Worm (Caenorhabditis elegans): ENCODE results near the gene ipla-7.

Gene ipla-7

DNA sequence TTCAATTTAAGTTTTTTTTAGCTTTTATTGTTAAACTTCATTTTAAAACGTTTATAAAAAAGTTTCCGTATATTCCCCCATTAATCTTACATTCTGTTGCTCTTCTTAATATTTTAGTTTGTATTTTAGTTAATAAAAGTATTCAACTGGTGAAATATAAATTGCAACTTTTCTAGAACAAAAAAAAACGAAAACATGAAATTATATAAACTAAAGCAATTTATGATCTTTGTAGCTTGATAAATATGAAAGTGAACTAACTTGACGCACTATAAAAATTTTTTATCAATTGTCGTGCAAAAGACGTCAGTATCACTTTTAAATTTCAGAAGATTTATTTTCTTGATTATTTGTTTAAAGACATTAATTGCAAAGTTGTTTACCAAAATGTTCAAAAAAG is 45.0 kb downstream of the ipla-7 start, which contains the start of gene F44D12.2:
Gene F44D12.2 (minus strand): TSS at position 101 of the 400 bp plus-strand sequence.
- peak; percentile 22 for TF ChIP-seq pha-4 (tag; optimal IDR thresholded peaks at IDR 0.05)
- TF ChIP-seq nhr-67 (tag; optimal IDR thresholded peaks at IDR 0.05) = no peak
- TF ChIP-seq pqm-1 (tag; optimal IDR thresholded peaks at IDR 0.05) = peak; percentile 1

- TF ChIP-seq daf-12 (tag; optimal IDR thresholded peaks at IDR 0.05) (no peak), ceh-82 (tag; optimal IDR thresholded peaks at IDR 0.05) (no peak), snpc-4 (tag; optimal IDR thresholded peaks at IDR 0.05) (no peak), fos-1 (tag; optimal IDR thresholded peaks at IDR 0.05) (no peak), aly-2 (tag; optimal IDR thresholded peaks at IDR 0.05) (no peak), fkh-10 (GFP tag; optimal IDR thresholded peaks at IDR 0.05) (no peak), elt-3 (tag; optimal IDR thresholded peaks at IDR 0.05) (no peak), elt-2 (tag; optimal IDR thresholded peaks at IDR 0.05) (no peak)
Observed at ce11 chrIV:10016977-10017376, 45.7 kb downstream of the ipla-7 start, which contains the start of gene ent-7. TSS of gene ent-7 (plus strand) at chrIV:10017277.

- TF ChIP-seq nhr-23 (tag; optimal IDR thresholded peaks at IDR 0.05) = peak; percentile 61
- TF ChIP-seq hmg-11 (tag; optimal IDR thresholded peaks at IDR 0.05) = no peak
- TF ChIP-seq elt-2 (tag; optimal IDR thresholded peaks at IDR 0.05) = no peak
- no peak for TF ChIP-seq eor-1 (tag; optimal IDR thresholded peaks at IDR 0.05)
- TF ChIP-seq nhr-43 (tag; optimal IDR thresholded peaks at IDR 0.05; ENCODE audit: poor library complexity, severe bottlenecking) = no peak
Observed at ce11 chrIV:10009536-10009935, 53.1 kb downstream of the ipla-7 start, which contains the start of gene magu-4. TSS of gene magu-4 (plus strand) at chrIV:10009753.

DNA sequence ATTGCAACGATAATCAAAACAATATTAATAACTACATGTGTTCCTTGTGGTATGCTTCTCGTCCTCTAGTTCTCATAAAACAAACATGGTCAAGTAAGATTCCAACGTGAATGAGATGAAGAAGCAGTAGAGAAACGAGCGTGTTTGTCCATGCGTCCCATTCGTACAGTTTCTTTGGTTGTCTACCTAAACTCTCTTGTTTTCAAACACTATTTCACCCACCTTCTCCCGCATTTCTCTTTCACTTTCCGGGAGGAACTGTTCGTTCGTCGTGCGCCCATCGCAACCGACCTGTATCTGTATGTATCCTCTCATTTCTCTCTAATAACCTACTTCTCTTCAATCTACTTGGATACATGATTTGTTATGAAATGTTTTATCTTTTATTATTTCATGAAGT is 54.9 kb downstream of the ipla-7 start:
- TF ChIP-seq tbx-2 (tag; optimal IDR thresholded peaks at IDR 0.05) = no peak
- TF ChIP-seq nhr-25 (tag; optimal IDR thresholded peaks at IDR 0.05) = peak; percentile 78
- TF ChIP-seq zag-1 (tag; optimal IDR thresholded peaks at IDR 0.05) = no peak
- no peak for TF ChIP-seq ztf-11 (tag; optimal IDR thresholded peaks at IDR 0.05)
- TF ChIP-seq hmg-11 (tag; optimal IDR thresholded peaks at IDR 0.05) = peak; percentile 22
- peak; percentile 91 for TF ChIP-seq nhr-23 (tag; optimal IDR thresholded peaks at IDR 0.05)
- TF ChIP-seq ceh-9 (tag; optimal IDR thresholded peaks at IDR 0.05) = no peak
- no peak for TF ChIP-seq daf-12 (tag; optimal IDR thresholded peaks at IDR 0.05)
- no peak for TF ChIP-seq sea-2 (GFP tag; optimal IDR thresholded peaks at IDR 0.05)
- TF ChIP-seq nhr-76 (tag; optimal IDR thresholded peaks at IDR 0.05) = no peak
- TF ChIP-seq ztf-4 (tag; optimal IDR thresholded peaks at IDR 0.05) = no peak
- no peak for TF ChIP-seq pqm-1 (tag; optimal IDR thresholded peaks at IDR 0.05)
- TF ChIP-seq nhr-11 (tag; optimal IDR thresholded peaks at IDR 0.05) = no peak
- TF ChIP-seq elt-2 (tag; optimal IDR thresholded peaks at IDR 0.05) = no peak
- TF ChIP-seq nfya-1 (tag; optimal IDR thresholded peaks at IDR 0.05; ENCODE audit: insufficient read depth) = no peak
- no peak for TF ChIP-seq R02D3.7 (tag; optimal IDR thresholded peaks at IDR 0.05)
- no peak for TF ChIP-seq fkh-2 (tag; optimal IDR thresholded peaks at IDR 0.05)
- no peak for TF ChIP-seq egl-5 (tag; optimal IDR thresholded peaks at IDR 0.05)
- no peak for TF ChIP-seq eor-1 (tag; optimal IDR thresholded peaks at IDR 0.05)
- TF ChIP-seq pha-4 (tag; optimal IDR thresholded peaks at IDR 0.05) = peak; percentile 63
- peak; percentile 41 for TF ChIP-seq nhr-43 (tag; optimal IDR thresholded peaks at IDR 0.05; ENCODE audit: poor library complexity, severe bottlenecking)
- TF ChIP-seq elt-1 (tag; optimal IDR thresholded peaks at IDR 0.05) = no peak
- no peak for TF ChIP-seq ZK546.5 (tag; optimal IDR thresholded peaks at IDR 0.05)
- TF ChIP-seq unc-39 (tag; optimal IDR thresholded peaks at IDR 0.05) = no peak

DNA sequence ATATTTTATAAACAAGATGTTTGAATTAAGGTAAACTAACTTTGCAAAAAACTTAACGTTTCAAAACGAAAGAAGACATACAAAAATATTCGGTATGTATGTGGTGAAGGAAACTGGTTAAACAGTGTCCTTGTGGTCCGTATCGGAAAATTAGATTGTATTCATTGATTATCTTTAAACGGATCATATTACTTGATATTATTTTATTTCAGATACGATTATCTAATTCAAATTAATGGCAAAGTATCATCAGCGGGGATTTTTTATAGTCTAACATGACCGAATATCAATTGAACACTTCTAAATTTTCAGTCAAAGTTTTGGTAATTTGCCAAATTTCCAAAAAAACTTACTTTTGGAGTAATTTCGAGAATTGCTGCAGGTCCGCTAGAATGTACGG is 55.9 kb downstream of the ipla-7 start, which contains the start of gene C47E12.13:
Gene C47E12.13 (minus strand): TSS at position 101 of the 400 bp plus-strand sequence.
- no peak for TF ChIP-seq nhr-12 (tag; optimal IDR thresholded peaks at IDR 0.05)
- TF ChIP-seq nhr-25 (tag; optimal IDR thresholded peaks at IDR 0.05) = no peak
- TF ChIP-seq nhr-28 (tag; optimal IDR thresholded peaks at IDR 0.05) = no peak
- TF ChIP-seq mml-1 (tag; optimal IDR thresholded peaks at IDR 0.05) = no peak
- no peak for TF ChIP-seq egl-27 (tag; optimal IDR thresholded peaks at IDR 0.05)
- no peak for TF ChIP-seq unc-62 (GFP tag; optimal IDR thresholded peaks at IDR 0.05)
- TF ChIP-seq fkh-2 (tag; optimal IDR thresholded peaks at IDR 0.05) = no peak
- no peak for TF ChIP-seq lin-39 (tag; optimal IDR thresholded peaks at IDR 0.05)
- no peak for TF ChIP-seq sea-2 (GFP tag; optimal IDR thresholded peaks at IDR 0.05)
- TF ChIP-seq ceh-9 (tag; optimal IDR thresholded peaks at IDR 0.05) = no peak
